Worm (Caenorhabditis elegans): ENCODE data around the gene R08C7.5.

R08C7.5 gene

ce11 chrIV:4398420-4398819, 31.6 kb upstream of the R08C7.5 start:
- TF ChIP-seq T22C8.4 (GFP tag; IDR thresholded peaks at IDR 0.05) (no peak), ztf-23 (GFP tag; IDR thresholded peaks at IDR 0.05) (peak; percentile 38; the same call in 1 of the 2 replicates)

ce11 chrIV:4398890-4399289, 31.1 kb upstream of the R08C7.5 start:
- TF ChIP-seq ztf-23 (GFP tag; IDR thresholded peaks at IDR 0.05) (no peak), T22C8.4 (GFP tag; IDR thresholded peaks at IDR 0.05) (no peak), med-1 (GFP tag; optimal IDR thresholded peaks at IDR 0.05; ENCODE audit: insufficient read depth) (no peak), ref-1 (GFP tag; conservative IDR thresholded peaks at IDR 0.05) (no peak), flt-1 (GFP tag; IDR thresholded peaks at IDR 0.05) (no peak), klf-2 (GFP tag; conservative IDR thresholded peaks at IDR 0.05) (no peak), ztf-29 (GFP tag; IDR thresholded peaks at IDR 0.05) (no peak), tab-1 (GFP tag; IDR thresholded peaks at IDR 0.05) (no peak), cog-1 (tag; optimal IDR thresholded peaks at IDR 0.05) (no peak)

- TF ChIP-seq T22C8.4 (GFP tag; IDR thresholded peaks at IDR 0.05), result no peak
- TF ChIP-seq ztf-23 (GFP tag; IDR thresholded peaks at IDR 0.05), result 0 out of 2 replicates have a peak, but pooled peaks have one; percentile 21
- no peak for TF ChIP-seq ref-1 (GFP tag; conservative IDR thresholded peaks at IDR 0.05)
- TF ChIP-seq tab-1 (GFP tag; IDR thresholded peaks at IDR 0.05), result 0 out of 2 replicates have a peak, but pooled peaks have one; percentile 58
- 0 out of 2 replicates have a peak, but pooled peaks have one; percentile 13 for TF ChIP-seq flt-1 (GFP tag; IDR thresholded peaks at IDR 0.05)
- no peak for TF ChIP-seq cog-1 (tag; optimal IDR thresholded peaks at IDR 0.05)
- no peak for TF ChIP-seq klf-2 (GFP tag; conservative IDR thresholded peaks at IDR 0.05)
These were observed 30.5 kb upstream of the R08C7.5 start for ce11 chrIV:4399418-4400136.

ce11 chrIV:4400350-4401326, 29.4 kb upstream of the R08C7.5 start, which contains the start of gene Y24D9A.6:
Gene Y24D9A.6, minus strand, starts transcription at chrIV:4400400.
- TF ChIP-seq flt-1 (GFP tag; IDR thresholded peaks at IDR 0.05) (no peak), klf-2 (GFP tag; conservative IDR thresholded peaks at IDR 0.05) (no peak), ztf-29 (GFP tag; IDR thresholded peaks at IDR 0.05) (no peak), T22C8.4 (GFP tag; IDR thresholded peaks at IDR 0.05) (peak; percentile 51; the same call in 1 of the 2 replicates)

ce11 chrIV:4402413-4402812, 27.6 kb upstream of the R08C7.5 start:
- TF ChIP-seq T22C8.4 (GFP tag; IDR thresholded peaks at IDR 0.05), result no peak
- TF ChIP-seq tab-1 (GFP tag; IDR thresholded peaks at IDR 0.05), result no peak
- TF ChIP-seq ztf-23 (GFP tag; IDR thresholded peaks at IDR 0.05), result no peak
- TF ChIP-seq flt-1 (GFP tag; IDR thresholded peaks at IDR 0.05), result no peak

- TF ChIP-seq ztf-23 (GFP tag; IDR thresholded peaks at IDR 0.05) (no peak), flt-1 (GFP tag; IDR thresholded peaks at IDR 0.05) (no peak), ref-1 (GFP tag; conservative IDR thresholded peaks at IDR 0.05) (no peak), med-1 (GFP tag; optimal IDR thresholded peaks at IDR 0.05; ENCODE audit: insufficient read depth) (no peak), ztf-29 (GFP tag; IDR thresholded peaks at IDR 0.05) (no peak), cog-1 (tag; optimal IDR thresholded peaks at IDR 0.05) (no peak), T22C8.4 (GFP tag; IDR thresholded peaks at IDR 0.05) (no peak), tab-1 (GFP tag; IDR thresholded peaks at IDR 0.05) (no peak), klf-2 (GFP tag; conservative IDR thresholded peaks at IDR 0.05) (no peak)
These were observed 26.2 kb upstream of the R08C7.5 start for ce11 chrIV:4403870-4404269.

- TF ChIP-seq flt-1 (GFP tag; IDR thresholded peaks at IDR 0.05) (no peak), med-1 (GFP tag; optimal IDR thresholded peaks at IDR 0.05; ENCODE audit: insufficient read depth) (no peak), ztf-23 (GFP tag; IDR thresholded peaks at IDR 0.05) (no peak), klf-2 (GFP tag; conservative IDR thresholded peaks at IDR 0.05) (no peak), T22C8.4 (GFP tag; IDR thresholded peaks at IDR 0.05) (no peak)
These were observed 24.9 kb upstream of the R08C7.5 start, which contains the start of gene Y24D9A.7 for ce11 chrIV:4405126-4405525. Gene Y24D9A.7, minus strand, starts transcription at chrIV:4405171.

- peak; percentile 42; the same call in 1 of the 2 replicates for TF ChIP-seq flt-1 (GFP tag; IDR thresholded peaks at IDR 0.05)
- no peak for TF ChIP-seq ztf-23 (GFP tag; IDR thresholded peaks at IDR 0.05)
These were observed 23.9 kb upstream of the R08C7.5 start for ce11 chrIV:4406054-4406539.

ce11 chrIV:4407055-4407461, 23.0 kb upstream of the R08C7.5 start:
- TF ChIP-seq ref-1 (GFP tag; conservative IDR thresholded peaks at IDR 0.05), result no peak
- TF ChIP-seq flt-1 (GFP tag; IDR thresholded peaks at IDR 0.05), result no peak
- TF ChIP-seq T22C8.4 (GFP tag; IDR thresholded peaks at IDR 0.05), result no peak
- TF ChIP-seq ztf-29 (GFP tag; IDR thresholded peaks at IDR 0.05), result no peak
- TF ChIP-seq tab-1 (GFP tag; IDR thresholded peaks at IDR 0.05), result no peak
- no peak for TF ChIP-seq klf-2 (GFP tag; conservative IDR thresholded peaks at IDR 0.05)
- TF ChIP-seq ztf-23 (GFP tag; IDR thresholded peaks at IDR 0.05), result peak; percentile 42; the same call in 1 of the 2 replicates
- TF ChIP-seq med-1 (GFP tag; optimal IDR thresholded peaks at IDR 0.05; ENCODE audit: insufficient read depth), result no peak

- TF ChIP-seq klf-2 (GFP tag; conservative IDR thresholded peaks at IDR 0.05) (no peak), cog-1 (tag; optimal IDR thresholded peaks at IDR 0.05) (no peak), ztf-29 (GFP tag; IDR thresholded peaks at IDR 0.05) (no peak), flt-1 (GFP tag; IDR thresholded peaks at IDR 0.05) (no peak), tab-1 (GFP tag; IDR thresholded peaks at IDR 0.05) (no peak), ref-1 (GFP tag; conservative IDR thresholded peaks at IDR 0.05) (no peak), med-1 (GFP tag; optimal IDR thresholded peaks at IDR 0.05; ENCODE audit: insufficient read depth) (no peak), ztf-23 (GFP tag; IDR thresholded peaks at IDR 0.05) (no peak), T22C8.4 (GFP tag; IDR thresholded peaks at IDR 0.05) (no peak)
These were observed 21.3 kb upstream of the R08C7.5 start for ce11 chrIV:4408714-4409113.
